Fruit fly (Drosophila melanogaster): Measurements from ENCODE around the gene CG13692.

The CG13692 gene

DNA sequence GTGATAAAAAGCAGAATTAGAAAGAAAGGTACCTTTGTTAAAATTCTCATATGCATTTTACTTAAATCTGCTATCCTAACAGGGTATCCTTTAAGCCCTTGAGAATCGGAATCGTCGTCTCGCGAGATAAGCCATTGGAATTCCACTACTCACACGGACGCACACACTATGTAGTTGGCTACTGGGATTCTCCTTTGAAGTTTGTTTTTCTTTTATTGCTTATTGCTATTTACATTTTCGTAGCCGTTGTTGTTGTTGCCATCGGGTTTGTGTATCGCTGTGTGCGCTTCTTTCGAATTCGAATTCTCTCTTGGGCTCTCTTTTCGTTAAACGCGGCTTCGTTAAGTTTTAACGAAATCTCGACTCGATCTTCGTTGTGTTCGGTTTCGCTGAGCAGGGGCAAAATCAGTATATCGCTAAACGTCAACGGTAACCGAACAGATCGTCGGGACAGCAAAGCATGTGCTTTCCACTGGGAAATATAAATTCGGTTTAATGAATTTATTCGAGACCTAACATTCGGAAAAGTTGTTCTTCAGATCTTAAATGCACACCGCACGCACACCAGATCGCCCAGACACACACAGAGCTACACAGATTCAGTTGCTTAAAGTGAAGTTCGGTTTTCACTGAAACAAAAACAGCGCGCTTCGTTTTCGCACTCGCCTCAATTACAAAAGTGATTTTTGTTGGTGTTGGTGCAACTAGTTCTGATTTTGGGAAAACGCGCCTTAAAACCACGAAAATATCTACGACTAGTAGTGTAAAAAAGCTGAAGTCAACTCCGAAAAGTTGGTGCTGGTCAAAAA, 9.5 kb downstream of the CG13692 start, which contains the start of gene ex:
TSS of gene ex (plus strand) at position 408 of the 809 bp plus-strand sequence.
- TF ChIP-seq Snoo (tag; optimal IDR thresholded peaks at IDR 0.05) (peak; percentile 11), CG17806 (tag; optimal IDR thresholded peaks at IDR 0.05) (peak; percentile 37), CG14655 (GFP tag; optimal IDR thresholded peaks at IDR 0.05) (peak; percentile 23), CG15710 (tag; optimal IDR thresholded peaks at IDR 0.05) (peak; percentile 46), gl (tag; optimal IDR thresholded peaks at IDR 0.05) (peak; percentile 87), CG10348 (GFP tag; IDR thresholded peaks at IDR 0.05) (no peak), D1 (tag; optimal IDR thresholded peaks at IDR 0.05) (no peak), rn (GFP tag; IDR thresholded peaks at IDR 0.05) (no peak), CG8159 (tag; optimal IDR thresholded peaks at IDR 0.05) (peak; percentile 45), EcR (GFP tag; optimal IDR thresholded peaks at IDR 0.05) (peak; percentile 26), Ets98B (GFP tag; IDR thresholded peaks at IDR 0.05) (peak; percentile 64; the same call in 1 of the 2 replicates), CG9948 (tag; optimal IDR thresholded peaks at IDR 0.05) (peak; percentile 64), fd96Ca (GFP tag; IDR thresholded peaks at IDR 0.05) (peak; percentile 69; the same call in 2 of the 3 replicates), CG34367 (tag; optimal IDR thresholded peaks at IDR 0.05) (peak; percentile 46), CG32121 (GFP tag; IDR thresholded peaks at IDR 0.05) (peak; percentile 41; the same call in 1 of the 2 replicates), Pif1A (GFP tag; optimal IDR thresholded peaks at IDR 0.05) (peak; percentile 62), CG12605 (GFP tag; IDR thresholded peaks at IDR 0.05) (peak; percentile 88), CG4496 (GFP tag; IDR thresholded peaks at IDR 0.05) (peak; percentile 88), Pif1B (GFP tag; optimal IDR thresholded peaks at IDR 0.05) (peak; percentile 70), CG13204 (GFP tag; optimal IDR thresholded peaks at IDR 0.05) (peak; percentile 55), CG8301 (tag; optimal IDR thresholded peaks at IDR 0.05) (peak; percentile 19)

DNA sequence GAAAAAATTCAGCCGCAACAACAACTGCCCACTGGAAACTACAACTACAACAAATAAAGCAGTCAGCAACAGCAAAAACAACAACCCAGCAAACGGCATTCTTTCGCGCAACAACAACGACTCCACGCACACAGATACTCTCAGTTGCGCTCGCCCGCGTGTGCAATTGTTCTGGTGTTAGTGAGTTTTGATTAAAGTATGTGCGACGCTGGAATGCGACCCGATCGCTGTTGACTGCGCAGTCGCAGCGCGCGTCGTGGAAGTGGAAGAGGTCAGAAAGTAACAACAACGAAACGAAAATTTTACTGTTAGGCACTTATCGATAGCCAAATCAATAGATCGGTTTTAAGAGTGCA, 10.0 kb downstream of the CG13692 start:
- no peak for TF ChIP-seq rn (GFP tag; IDR thresholded peaks at IDR 0.05)
- TF ChIP-seq CG13204 (GFP tag; optimal IDR thresholded peaks at IDR 0.05), result peak; percentile 58
- no peak for TF ChIP-seq D1 (tag; optimal IDR thresholded peaks at IDR 0.05)
- TF ChIP-seq CG8159 (tag; optimal IDR thresholded peaks at IDR 0.05), result no peak
- TF ChIP-seq CG14655 (GFP tag; optimal IDR thresholded peaks at IDR 0.05), result no peak
- no peak for TF ChIP-seq fd96Ca (GFP tag; IDR thresholded peaks at IDR 0.05)
- no peak for TF ChIP-seq CG8301 (tag; optimal IDR thresholded peaks at IDR 0.05)
- peak; percentile 9; the same call in 1 of the 3 replicates for TF ChIP-seq CG4496 (GFP tag; IDR thresholded peaks at IDR 0.05)
- TF ChIP-seq EcR (GFP tag; optimal IDR thresholded peaks at IDR 0.05), result peak; percentile 26
- TF ChIP-seq Ets98B (GFP tag; IDR thresholded peaks at IDR 0.05), result no peak
- no peak for TF ChIP-seq Pif1B (GFP tag; optimal IDR thresholded peaks at IDR 0.05)

DNA sequence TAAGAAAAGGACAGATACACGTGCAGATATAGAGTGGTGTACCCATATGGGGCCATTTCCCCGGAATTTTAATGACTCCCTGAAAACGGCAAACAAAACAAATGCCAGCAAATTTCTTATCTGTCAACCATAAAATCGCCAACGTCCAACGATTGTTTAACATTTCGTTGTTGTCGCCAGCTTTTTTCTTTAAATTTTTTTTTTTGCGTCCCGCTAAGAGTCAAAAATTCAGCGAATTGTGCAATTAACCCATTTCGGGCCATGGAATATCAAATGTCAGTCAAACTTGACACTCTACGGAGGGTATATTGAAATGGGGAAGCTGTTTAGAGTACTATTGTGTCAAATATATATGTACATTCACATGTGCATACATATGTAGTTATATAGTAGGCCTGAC, 10.5 kb downstream of the CG13692 start:
- no peak for TF ChIP-seq Ets98B (GFP tag; IDR thresholded peaks at IDR 0.05)
- TF ChIP-seq CG10348 (GFP tag; IDR thresholded peaks at IDR 0.05), result no peak
- TF ChIP-seq gl (tag; optimal IDR thresholded peaks at IDR 0.05), result no peak
- TF ChIP-seq CG4496 (GFP tag; IDR thresholded peaks at IDR 0.05), result no peak
- no peak for TF ChIP-seq EcR (GFP tag; optimal IDR thresholded peaks at IDR 0.05)
- TF ChIP-seq Pif1B (GFP tag; optimal IDR thresholded peaks at IDR 0.05), result no peak
- no peak for TF ChIP-seq CG14655 (GFP tag; optimal IDR thresholded peaks at IDR 0.05)
- no peak for TF ChIP-seq CG17806 (tag; optimal IDR thresholded peaks at IDR 0.05)
- TF ChIP-seq CG8301 (tag; optimal IDR thresholded peaks at IDR 0.05), result no peak
- TF ChIP-seq fd96Ca (GFP tag; IDR thresholded peaks at IDR 0.05), result no peak
- TF ChIP-seq CG13204 (GFP tag; optimal IDR thresholded peaks at IDR 0.05), result no peak

DNA sequence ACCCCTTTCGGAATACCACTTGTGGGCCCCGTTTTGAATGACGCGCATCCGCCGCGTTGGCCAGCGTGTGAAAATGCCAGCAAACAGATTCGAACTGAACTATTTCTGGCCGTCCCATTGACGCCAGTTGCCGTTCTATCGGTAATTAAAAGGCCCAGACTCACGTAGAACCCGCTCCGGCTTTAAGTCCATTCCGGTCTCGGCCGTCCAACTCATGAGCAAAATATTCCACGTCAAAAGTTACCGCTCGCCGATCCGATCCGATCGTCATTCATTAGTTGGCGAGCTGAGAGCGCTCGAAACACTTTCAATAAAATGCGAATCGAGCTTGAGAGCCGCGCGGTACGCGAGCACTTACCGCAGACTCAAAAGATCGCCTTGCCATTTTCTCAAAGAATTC, 12.9 kb downstream of the CG13692 start:
- TF ChIP-seq CG17806 (tag; optimal IDR thresholded peaks at IDR 0.05) (no peak), CG13204 (GFP tag; optimal IDR thresholded peaks at IDR 0.05) (no peak), gl (tag; optimal IDR thresholded peaks at IDR 0.05) (no peak)

DNA sequence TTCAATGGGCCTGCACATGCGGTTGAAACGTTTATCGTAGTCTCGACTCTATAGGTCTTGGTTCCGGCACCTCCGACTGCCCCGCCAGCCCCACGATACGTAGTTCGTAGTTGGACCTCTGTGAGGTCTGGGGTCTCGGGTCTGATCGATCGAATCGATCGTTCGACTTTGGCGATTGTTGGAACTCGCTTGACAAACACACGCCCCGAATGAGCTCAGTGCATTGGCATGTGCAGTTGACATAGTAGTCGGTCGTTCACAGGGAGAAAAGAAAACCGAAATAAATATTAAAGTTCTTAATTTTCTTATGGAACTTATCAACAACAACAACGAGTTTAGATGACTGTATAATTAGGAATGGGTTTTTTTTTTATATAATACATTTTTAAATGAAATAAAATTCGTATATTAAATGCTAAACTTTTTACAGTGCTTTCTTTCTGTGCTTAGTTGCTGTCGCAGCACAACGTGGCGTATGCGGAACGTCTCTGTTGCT, 13.8 kb downstream of the CG13692 start:
- TF ChIP-seq Pif1A (GFP tag; optimal IDR thresholded peaks at IDR 0.05) (peak; percentile 53), D1 (tag; optimal IDR thresholded peaks at IDR 0.05) (no peak), rn (GFP tag; IDR thresholded peaks at IDR 0.05) (peak; percentile 54; the same call in 1 of the 2 replicates), CG34367 (tag; optimal IDR thresholded peaks at IDR 0.05) (peak; percentile 19), EcR (GFP tag; optimal IDR thresholded peaks at IDR 0.05) (peak; percentile 2), CG4496 (GFP tag; IDR thresholded peaks at IDR 0.05) (peak; percentile 54; the same call in 1 of the 3 replicates), CG15710 (tag; optimal IDR thresholded peaks at IDR 0.05) (peak; percentile 49), Ets98B (GFP tag; IDR thresholded peaks at IDR 0.05) (peak; percentile 83), CG10348 (GFP tag; IDR thresholded peaks at IDR 0.05) (0 out of 2 replicates have a peak, but pooled peaks have one; percentile 23), CG17806 (tag; optimal IDR thresholded peaks at IDR 0.05) (peak; percentile 60), CG8159 (tag; optimal IDR thresholded peaks at IDR 0.05) (peak; percentile 61), CG12605 (GFP tag; IDR thresholded peaks at IDR 0.05) (peak; percentile 64), CG14655 (GFP tag; optimal IDR thresholded peaks at IDR 0.05) (peak; percentile 66), CG32121 (GFP tag; IDR thresholded peaks at IDR 0.05) (peak; percentile 83), CG9948 (tag; optimal IDR thresholded peaks at IDR 0.05) (peak; percentile 52), gl (tag; optimal IDR thresholded peaks at IDR 0.05) (peak; percentile 5), Snoo (tag; optimal IDR thresholded peaks at IDR 0.05) (no peak), fd96Ca (GFP tag; IDR thresholded peaks at IDR 0.05) (peak; percentile 54; the same call in 1 of the 3 replicates), CG13204 (GFP tag; optimal IDR thresholded peaks at IDR 0.05) (no peak), CG8301 (tag; optimal IDR thresholded peaks at IDR 0.05) (peak; percentile 61), Pif1B (GFP tag; optimal IDR thresholded peaks at IDR 0.05) (peak; percentile 51)

Data from whole organism, pupa.